Worm (Caenorhabditis elegans): ENCODE results near the gene npp-3.

npp-3 gene

ce11 chrII:11852191-11852901 is 22.2 kb downstream of the npp-3 start:
- TF ChIP-seq ceh-82 (tag; optimal IDR thresholded peaks at IDR 0.05) (no peak), nhr-21 (tag; optimal IDR thresholded peaks at IDR 0.05) (peak; percentile 66), mdl-1 (tag; optimal IDR thresholded peaks at IDR 0.05) (peak in 1 of 2 experiments; percentile 27), egl-27 (tag; optimal IDR thresholded peaks at IDR 0.05) (peak; percentile 24), R02D3.7 (tag; optimal IDR thresholded peaks at IDR 0.05) (no peak), elt-3 (tag; optimal IDR thresholded peaks at IDR 0.05) (no peak), nhr-25 (tag; optimal IDR thresholded peaks at IDR 0.05) (peak; percentile 67), unc-55 (GFP tag; optimal IDR thresholded peaks at IDR 0.05) (no peak), sma-9 (GFP tag; optimal IDR thresholded peaks at IDR 0.05) (peak; percentile 86), sma-9 (tag; optimal IDR thresholded peaks at IDR 0.05) (no peak), blmp-1 (tag; optimal IDR thresholded peaks at IDR 0.05; ENCODE audit: insufficient read depth) (no peak), sma-3 (GFP tag; optimal IDR thresholded peaks at IDR 0.05) (peak; percentile 27)

- no peak for TF ChIP-seq elt-3 (tag; optimal IDR thresholded peaks at IDR 0.05)
- TF ChIP-seq nhr-77 (tag; optimal IDR thresholded peaks at IDR 0.05), result no peak
- TF ChIP-seq sma-9 (GFP tag; optimal IDR thresholded peaks at IDR 0.05), result peak; percentile 53
- TF ChIP-seq sma-9 (tag; optimal IDR thresholded peaks at IDR 0.05), result no peak
- no peak for TF ChIP-seq sem-4 (tag; optimal IDR thresholded peaks at IDR 0.05)
- no peak for TF ChIP-seq snpc-4 (tag; optimal IDR thresholded peaks at IDR 0.05)
- no peak for TF ChIP-seq fos-1 (tag; optimal IDR thresholded peaks at IDR 0.05)
- TF ChIP-seq C34F6.9 (tag; optimal IDR thresholded peaks at IDR 0.05), result no peak
- TF ChIP-seq mbf-1 (tag; optimal IDR thresholded peaks at IDR 0.05), result no peak
- TF ChIP-seq nhr-25 (tag; optimal IDR thresholded peaks at IDR 0.05), result peak; percentile 21
- no peak for TF ChIP-seq nhr-23 (tag; optimal IDR thresholded peaks at IDR 0.05)
- peak; percentile 13 for TF ChIP-seq nhr-21 (tag; optimal IDR thresholded peaks at IDR 0.05)
Measured at ce11 chrII:11849572-11849971, 25.0 kb downstream of the npp-3 start.

- TF ChIP-seq sem-4 (tag; optimal IDR thresholded peaks at IDR 0.05) (no peak), mab-5 (tag; optimal IDR thresholded peaks at IDR 0.05) (no peak), ama-1 (optimal IDR thresholded peaks at IDR 0.05) (peak; percentile 57), nhr-10 (tag; optimal IDR thresholded peaks at IDR 0.05) (no peak), ztf-1 (GFP tag; conservative IDR thresholded peaks at IDR 0.05) (no peak), ceh-16 (tag; optimal IDR thresholded peaks at IDR 0.05) (no peak), nhr-21 (tag; optimal IDR thresholded peaks at IDR 0.05) (peak; percentile 52), snpc-4 (tag; optimal IDR thresholded peaks at IDR 0.05) (peak; percentile 18)
Measured at ce11 chrII:11845954-11846353, 28.6 kb downstream of the npp-3 start.

- TF ChIP-seq mab-5 (tag; optimal IDR thresholded peaks at IDR 0.05) (no peak), nhr-11 (tag; optimal IDR thresholded peaks at IDR 0.05) (no peak), nhr-77 (tag; optimal IDR thresholded peaks at IDR 0.05) (no peak), nhr-10 (tag; optimal IDR thresholded peaks at IDR 0.05) (no peak), fos-1 (tag; optimal IDR thresholded peaks at IDR 0.05) (no peak), ztf-11 (tag; optimal IDR thresholded peaks at IDR 0.05) (no peak)
Measured at ce11 chrII:11844984-11845383, 29.6 kb downstream of the npp-3 start.

- TF ChIP-seq ztf-11 (tag; optimal IDR thresholded peaks at IDR 0.05), result no peak
- TF ChIP-seq peb-1 (tag; optimal IDR thresholded peaks at IDR 0.05), result no peak
- no peak for TF ChIP-seq gmeb-1 (tag; optimal IDR thresholded peaks at IDR 0.05)
- TF ChIP-seq nhr-77 (tag; optimal IDR thresholded peaks at IDR 0.05), result no peak
- no peak for TF ChIP-seq blmp-1 (tag; optimal IDR thresholded peaks at IDR 0.05; ENCODE audit: insufficient read depth)
- no peak for TF ChIP-seq skn-1 (tag; optimal IDR thresholded peaks at IDR 0.05)
- TF ChIP-seq nhr-10 (tag; optimal IDR thresholded peaks at IDR 0.05), result no peak
- TF ChIP-seq elt-1 (tag; optimal IDR thresholded peaks at IDR 0.05), result no peak
- TF ChIP-seq dmd-4 (tag; optimal IDR thresholded peaks at IDR 0.05), result no peak
- no peak for TF ChIP-seq ceh-16 (tag; optimal IDR thresholded peaks at IDR 0.05)
- TF ChIP-seq ZK546.5 (tag; optimal IDR thresholded peaks at IDR 0.05), result no peak
- no peak for TF ChIP-seq lin-11 (tag; optimal IDR thresholded peaks at IDR 0.05)
Measured at ce11 chrII:11844072-11844471, 30.5 kb downstream of the npp-3 start.
